Worm (Caenorhabditis elegans) whole organism, L4 larva: ENCODE data around the gene F22B5.10.

ENCODE experiments used
- F44E2.7 ChIP-seq: fragments of 200-800 bp; sonication (Bioruptor generic); IDR thresholded peaks from 2 replicates; pipeline ENCODE4 v2.1.2; 2022; ENCODE audit warnings: missing genetic modification characterization, missing compliant biosample characterization
- F49E8.2 ChIP-seq: sonication (generic microtip); optimal IDR thresholded peaks from 2 replicates; lab custom pipeline; 2016; ENCODE audit warnings: missing compliant biosample characterization, mild to moderate bottlenecking, missing genetic modification characterization, borderline replicate concordance
- arid-1 ChIP-seq: fragments of 200-800 bp; sonication (Bioruptor generic); conservative IDR thresholded peaks from 2 replicates; pipeline ENCODE4 v1.3.6; 2022; ENCODE audit warnings: missing genetic modification reagents, missing genetic modification characterization, missing compliant biosample characterization
- ceh-20 ChIP-seq: fragments of 200-800 bp; sonication (Bioruptor generic); IDR thresholded peaks from 2 replicates; pipeline ENCODE4 v1.3.6; 2022; ENCODE audit warnings: missing genetic modification reagents, missing genetic modification characterization, missing compliant biosample characterization
- ceh-28 ChIP-seq: fragments of 150-350 bp; optimal IDR thresholded peaks from 2 replicates; lab custom pipeline; 2014; ENCODE audit warnings: missing biosample characterization, missing genetic modification reagents, missing genetic modification characterization
- ceh-32 ChIP-seq: sonication (generic microtip); optimal IDR thresholded peaks from 2 replicates; lab custom pipeline; 2016; ENCODE audit warnings: mild to moderate bottlenecking, missing genetic modification characterization, missing compliant biosample characterization; ENCODE audit not compliant: poor library complexity
- ceh-44 ChIP-seq: fragments of 200-800 bp; sonication (Bioruptor generic); IDR thresholded peaks from 2 replicates; pipeline ENCODE4 v1.3.6; 2022; ENCODE audit warnings: missing genetic modification reagents, missing genetic modification characterization, missing compliant biosample characterization
- ceh-62 ChIP-seq: sonication (generic microtip); optimal IDR thresholded peaks from 2 replicates; lab custom pipeline; 2017; ENCODE audit warnings: missing biosample characterization, missing genetic modification characterization
- cey-2 ChIP-seq: sonication (generic microtip); optimal IDR thresholded peaks from 3 replicates; lab custom pipeline; 2017; ENCODE audit warnings: missing genetic modification characterization, mild to moderate bottlenecking, missing compliant biosample characterization, antibody characterized with exemption, borderline replicate concordance; ENCODE audit not compliant: insufficient read depth
- ctbp-1 ChIP-seq: fragments of 200-800 bp; sonication (Bioruptor generic); IDR thresholded peaks from 2 replicates; pipeline ENCODE4 v1.3.6; 2022; ENCODE audit warnings: missing genetic modification reagents, missing genetic modification characterization, missing compliant biosample characterization
- dpl-1 ChIP-seq: fragments of 150-350 bp; optimal IDR thresholded peaks from 2 replicates; lab custom pipeline; 2014; ENCODE audit warnings: missing biosample characterization, missing genetic modification reagents, missing genetic modification characterization
- duxl-1 ChIP-seq: sonication (generic microtip); optimal IDR thresholded peaks from 2 replicates; lab custom pipeline; 2016; ENCODE audit warnings: mild to moderate bottlenecking, missing genetic modification characterization, moderate library complexity, missing compliant biosample characterization; ENCODE audit not compliant: poor library complexity
- dve-1 ChIP-seq: sonication (generic microtip); optimal IDR thresholded peaks from 2 replicates; lab custom pipeline; 2017; ENCODE audit warnings: antibody characterized with exemption, mild to moderate bottlenecking, missing genetic modification characterization, missing compliant biosample characterization; ENCODE audit not compliant: insufficient read depth
- lin-15B ChIP-seq: fragments of 150-350 bp; sonication (generic microtip); optimal IDR thresholded peaks from 3 replicates; lab custom pipeline; 2014; ENCODE audit warnings: missing biosample characterization, missing genetic modification characterization
- lin-29 ChIP-seq: fragments of 200-800 bp; sonication (Bioruptor generic); IDR thresholded peaks from 2 replicates; pipeline ENCODE4 v1.3.6; 2022; ENCODE audit warnings: missing genetic modification reagents, missing genetic modification characterization, missing compliant biosample characterization
- lin-38 ChIP-seq: fragments of 200-800 bp; sonication (Bioruptor generic); IDR thresholded peaks from 2 replicates; pipeline ENCODE4 v1.3.6; 2022; ENCODE audit warnings: missing genetic modification reagents, missing genetic modification characterization, missing compliant biosample characterization
- lin-39 ChIP-seq: fragments of 150-350 bp; optimal IDR thresholded peaks from 2 replicates; lab custom pipeline; 2014; ENCODE audit warnings: missing biosample characterization, missing genetic modification reagents, missing genetic modification characterization
- lsy-2 ChIP-seq, 2 experiments: fragments of 150-350 bp in 1 of 2; sonication (generic microtip) in 1 of 2; optimal IDR thresholded peaks; 2 replicates each; lab custom pipeline; 2014 to 2017; ENCODE audit warnings: missing biosample characterization in 2 of 2, missing genetic modification characterization in 2 of 2
- madf-9 ChIP-seq: fragments of 200-800 bp; sonication (Bioruptor generic); conservative IDR thresholded peaks from 2 replicates; pipeline ENCODE4 v1.3.6; 2022; ENCODE audit warnings: missing genetic modification reagents, missing genetic modification characterization, missing compliant biosample characterization
- mdl-1 ChIP-seq, 2 experiments: fragments of 150-350 bp in 1 of 2; sonication (generic microtip) in 1 of 2; optimal IDR thresholded peaks; 2 replicates each; lab custom pipeline; 2014 to 2017; ENCODE audit warnings: missing biosample characterization in 2 of 2, missing genetic modification characterization in 2 of 2
- mep-1 ChIP-seq: fragments of 150-350 bp; sonication (generic microtip); optimal IDR thresholded peaks from 3 replicates; lab custom pipeline; 2014; ENCODE audit warnings: missing biosample characterization, missing genetic modification characterization
- mes-2 ChIP-seq: sonication (generic microtip); optimal IDR thresholded peaks from 2 replicates; lab custom pipeline; 2016; ENCODE audit warnings: missing genotype, mild to moderate bottlenecking, missing genetic modification characterization, missing compliant biosample characterization; ENCODE audit not compliant: poor library complexity, severe bottlenecking
- mxl-3 ChIP-seq: fragments of 200-800 bp; sonication (Bioruptor generic); optimal IDR thresholded peaks from 2 replicates; lab custom pipeline; 2018; ENCODE audit warnings: mild to moderate bottlenecking, missing genetic modification characterization, missing compliant biosample characterization
- nhr-102 ChIP-seq: sonication (generic microtip); optimal IDR thresholded peaks from 2 replicates; lab custom pipeline; 2016; ENCODE audit warnings: mild to moderate bottlenecking, missing genetic modification characterization, moderate library complexity, missing compliant biosample characterization
- nhr-111 ChIP-seq: fragments of 200-800 bp; sonication (Bioruptor generic); optimal IDR thresholded peaks from 2 replicates; lab custom pipeline; 2018; ENCODE audit warnings: mild to moderate bottlenecking, missing genetic modification characterization, missing compliant biosample characterization
- nhr-41 ChIP-seq: fragments of 200-800 bp; sonication (Bioruptor generic); IDR thresholded peaks from 2 replicates; pipeline ENCODE4 v1.3.6; 2022; ENCODE audit warnings: missing genetic modification reagents, missing genetic modification characterization, missing compliant biosample characterization
- nhr-42 ChIP-seq: fragments of 200-800 bp; sonication (Bioruptor generic); IDR thresholded peaks from 2 replicates; pipeline ENCODE4 v1.3.6; 2022; ENCODE audit warnings: missing genetic modification characterization, missing compliant biosample characterization
- nhr-48 ChIP-seq: sonication (generic microtip); optimal IDR thresholded peaks from 2 replicates; lab custom pipeline; 2016; ENCODE audit warnings: mild to moderate bottlenecking, missing genetic modification characterization, missing compliant biosample characterization
- rbr-2 ChIP-seq: sonication (generic microtip); optimal IDR thresholded peaks from 2 replicates; lab custom pipeline; 2016; ENCODE audit warnings: missing genotype, missing genetic modification characterization, missing compliant biosample characterization
- snpc-1.2 ChIP-seq: fragments of 200-800 bp; sonication (Bioruptor generic); IDR thresholded peaks from 2 replicates; pipeline ENCODE4 v1.3.6; 2022; ENCODE audit warnings: missing genetic modification reagents, missing genetic modification characterization, missing compliant biosample characterization
- spr-1 ChIP-seq: sonication (generic microtip); optimal IDR thresholded peaks from 2 replicates; lab custom pipeline; 2016; ENCODE audit warnings: mild to moderate bottlenecking, missing genetic modification characterization, missing compliant biosample characterization
- tag-97 ChIP-seq: fragments of 200-800 bp; sonication (Bioruptor generic); IDR thresholded peaks from 2 replicates; pipeline ENCODE4 v1.3.6; 2022; ENCODE audit warnings: missing genetic modification characterization, missing compliant biosample characterization
- tra-1 ChIP-seq: fragments of 200-800 bp; sonication (Bioruptor generic); IDR thresholded peaks from 2 replicates; pipeline ENCODE4 v1.3.6; 2022; ENCODE audit warnings: missing genetic modification reagents, missing genetic modification characterization, missing compliant biosample characterization
- zfp-3 ChIP-seq: fragments of 200-800 bp; sonication (Bioruptor generic); conservative IDR thresholded peaks from 2 replicates; pipeline ENCODE4 v1.3.6; 2022; ENCODE audit warnings: missing genetic modification reagents, missing genetic modification characterization, missing compliant biosample characterization

Gene F22B5.10

DNA sequence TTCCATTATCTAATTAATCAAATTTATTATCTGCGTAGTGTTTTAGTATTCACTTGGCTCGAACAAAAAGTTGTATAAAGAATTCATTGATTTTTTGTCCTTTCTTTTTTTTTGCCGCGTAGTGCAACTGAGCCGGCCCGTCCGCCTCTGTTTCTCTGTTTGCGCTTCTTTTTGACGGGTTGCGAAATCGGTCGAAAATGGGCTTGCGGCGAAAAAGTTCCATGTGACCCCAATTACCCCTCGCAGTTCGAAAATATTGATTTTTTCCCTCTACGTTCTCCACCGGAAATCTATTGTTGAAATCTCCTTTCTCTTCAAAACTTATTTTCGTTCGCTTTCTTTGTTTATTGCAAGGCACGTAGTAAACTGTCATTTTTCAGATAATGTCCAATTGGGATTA lies 9.5 kb upstream of the F22B5.10 start, which contains the start of gene zyg-9 (continued):
- peak; percentile 5 for TF ChIP-seq dpl-1 (GFP tag; lab: Kevin White, UChicago)

DNA sequence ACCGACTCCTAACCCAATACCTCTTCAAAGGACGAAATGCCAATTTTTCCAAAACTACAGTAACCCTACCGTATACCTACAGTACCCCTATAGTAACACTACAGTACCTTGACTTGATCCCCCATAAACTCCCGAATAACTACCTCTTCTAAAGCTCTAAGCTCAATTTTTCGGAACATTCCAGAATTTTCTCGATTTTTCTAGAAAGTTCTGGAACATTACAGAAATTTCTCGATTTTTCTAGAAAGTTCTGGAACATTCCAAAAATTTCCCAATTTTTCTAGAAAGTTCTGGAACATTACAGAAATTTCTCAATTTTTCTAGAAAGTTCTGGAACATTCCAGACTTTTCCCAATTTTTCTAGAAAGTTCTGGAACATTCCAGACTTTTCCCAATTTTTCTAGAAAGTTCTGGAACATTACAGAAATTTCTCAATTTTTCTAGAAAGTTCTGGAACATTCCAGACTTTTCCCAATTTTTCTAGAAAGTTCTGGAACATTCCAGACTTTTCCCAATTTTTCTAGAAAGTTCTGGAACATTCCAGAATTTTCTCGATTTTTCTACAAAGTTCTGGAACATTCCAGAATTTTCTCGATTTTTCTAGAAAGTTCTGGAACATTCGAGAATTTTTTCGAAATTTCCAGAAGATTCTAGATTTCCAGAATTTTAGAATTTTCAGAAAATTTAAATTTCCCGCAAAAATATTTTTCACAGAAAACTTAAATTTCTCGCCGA lies 7.0 kb upstream of the F22B5.10 start:
- TF ChIP-seq arid-1 (GFP tag; lab: Robert Waterston, UW): peak; percentile 34; the same call in 1 of the 2 replicates

DNA sequence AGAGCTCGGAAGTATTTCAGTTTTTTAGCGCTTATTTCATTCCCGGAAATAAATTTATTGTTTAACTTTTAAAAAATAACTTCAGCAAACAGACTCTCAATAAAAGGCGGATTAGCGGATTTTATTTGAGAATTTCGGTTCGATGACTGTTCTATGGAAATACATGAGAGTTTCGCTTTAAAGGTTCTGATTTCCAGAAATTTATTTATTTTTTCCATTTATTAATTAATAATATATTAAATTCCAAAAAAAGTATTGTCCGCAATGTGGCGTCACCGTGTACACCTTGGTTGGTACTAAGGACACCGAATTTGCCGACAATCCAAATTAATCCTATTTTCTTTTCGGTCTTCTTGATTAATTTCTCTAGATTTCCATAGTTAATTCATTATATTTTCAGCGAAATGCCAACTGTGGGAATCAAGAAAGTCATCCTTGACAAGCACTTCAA lies 2.5 kb upstream of the F22B5.10 start, which contains the start of gene fars-3:
fars-3 (plus strand) TSS at position 401 of the 451 bp plus-strand sequence.
- TF ChIP-seq dpl-1 (GFP tag; lab: Kevin White, UChicago) (peak; percentile 45), lsy-2 (tag; optimal IDR thresholded peaks at IDR 0.05; lab: Kevin White, UChicago) (peak in 1 of 2 experiments; percentile 66), lin-15B (tag; lab: Kevin White, UChicago) (no peak), lin-38 (GFP tag; lab: Robert Waterston, UW) (peak; percentile 67; the same call in 1 of the 2 replicates), mep-1 (tag; lab: Kevin White, UChicago) (peak; percentile 76), ceh-62 (tag; lab: Kevin White, UChicago) (no peak), ceh-32 (tag; lab: Kevin White, UChicago) (no peak), duxl-1 (tag; lab: Kevin White, UChicago) (peak; percentile 37), mdl-1 (tag; optimal IDR thresholded peaks at IDR 0.05; lab: Kevin White, UChicago) (no peak), snpc-1.2 (GFP tag; lab: Robert Waterston, UW) (peak; percentile 64; the same call in 1 of the 2 replicates), arid-1 (GFP tag; lab: Robert Waterston, UW) (peak; percentile 14; the same call in 1 of the 2 replicates), F44E2.7 (GFP tag; lab: Robert Waterston, UW) (no peak), nhr-42 (GFP tag; lab: Robert Waterston, UW) (no peak), tag-97 (GFP tag; lab: Robert Waterston, UW) (no peak), zfp-3 (GFP tag; lab: Robert Waterston, UW) (0 out of 2 replicates have a peak, but pooled peaks have one; percentile 10), nhr-102 (peak; percentile 27), ceh-28 (no peak), mxl-3 (GFP tag; lab: Kevin White, UChicago) (no peak), lin-29 (no peak), ctbp-1 (GFP tag; lab: Robert Waterston, UW) (peak; percentile 43; the same call in 1 of the 2 replicates), spr-1 (no peak), cey-2 (tag; lab: Kevin White, UChicago) (no peak), ceh-44 (no peak), mes-2 (peak; percentile 65), rbr-2 (tag; lab: Kevin White, UChicago) (peak; percentile 25), ceh-20 (GFP tag; lab: Robert Waterston, UW) (no peak)

DNA sequence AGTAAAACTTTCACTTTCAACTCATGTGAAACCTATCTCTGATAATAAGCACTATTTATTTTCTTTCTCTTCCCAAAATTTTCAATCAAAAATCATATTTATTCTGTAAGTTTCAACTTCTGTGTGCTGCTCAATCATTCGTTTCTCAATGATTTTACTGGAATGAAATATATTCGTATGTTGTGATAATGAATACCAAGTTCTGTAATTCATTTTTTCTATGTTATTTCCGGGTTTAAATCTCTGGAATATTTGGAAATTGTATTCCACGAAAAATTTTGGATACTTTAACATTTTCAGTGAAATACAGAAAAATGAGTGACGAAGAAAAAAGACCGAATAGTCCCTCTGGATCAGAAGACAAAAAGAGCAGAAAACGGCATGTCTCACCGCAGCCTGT lies 835 bp downstream of the F22B5.10 start, which contains the start of gene M05D6.2:
M05D6.2 (plus strand) TSS at position 301 of the 400 bp plus-strand sequence.
- TF ChIP-seq lsy-2 (tag; optimal IDR thresholded peaks at IDR 0.05; lab: Kevin White, UChicago) (no peak), lin-29 (no peak), nhr-111 (no peak), nhr-48 (tag; lab: Kevin White, UChicago) (no peak), nhr-41 (GFP tag; lab: Robert Waterston, UW) (no peak), F49E8.2 (tag; lab: Kevin White, UChicago) (no peak), madf-9 (no peak), snpc-1.2 (GFP tag; lab: Robert Waterston, UW) (no peak), ceh-32 (tag; lab: Kevin White, UChicago) (no peak), dve-1 (tag; lab: Kevin White, UChicago) (no peak), duxl-1 (tag; lab: Kevin White, UChicago) (no peak), mxl-3 (GFP tag; lab: Kevin White, UChicago) (no peak), lin-39 (no peak), tra-1 (GFP tag; lab: Robert Waterston, UW) (no peak)
